Fruit fly (Drosophila melanogaster) whole organism, embryonic: ENCODE measurements around the gene ath.
A peak's percentile ranks its signal among the peaks of the same experiment; 100 is the strongest.

Source experiments
- Asciz ChIP-seq: fragments of 200-800 bp; sonication (Bioruptor generic); optimal IDR thresholded peaks from 2 replicates; lab custom pipeline; 2017; ENCODE audit warnings: missing biosample characterization, mild to moderate bottlenecking, missing genetic modification characterization, missing genetic modification reagents
- BEAF-32 ChIP-seq: fragments of 200-800 bp; sonication (Bioruptor generic); optimal IDR thresholded peaks from 3 replicates; lab custom pipeline; 2017; ENCODE audit warnings: missing biosample characterization, missing genetic modification characterization, mild to moderate bottlenecking, moderate library complexity, missing genetic modification reagents
- CG10147 ChIP-seq: fragments of 200-800 bp; sonication (Bioruptor generic); optimal IDR thresholded peaks from 2 replicates; lab custom pipeline; 2019; ENCODE audit warnings: missing biosample characterization, mild to moderate bottlenecking, missing genetic modification characterization, moderate library complexity
- CG10274 ChIP-seq: fragments of 200-800 bp; sonication (Bioruptor generic); optimal IDR thresholded peaks from 3 replicates; lab custom pipeline; 2017; ENCODE audit warnings: missing biosample characterization, mild to moderate bottlenecking, missing genetic modification characterization
- CG10462 ChIP-seq: fragments of 200-800 bp; sonication (Bioruptor generic); optimal IDR thresholded peaks from 2 replicates; lab custom pipeline; 2016; ENCODE audit warnings: missing biosample characterization, missing genetic modification characterization
- CG10979 ChIP-seq: fragments of 200-800 bp; sonication (Bioruptor generic); optimal IDR thresholded peaks from 2 replicates; lab custom pipeline; 2018; ENCODE audit warnings: missing biosample characterization, mild to moderate bottlenecking, missing genetic modification characterization, moderate library complexity
- CG11695 ChIP-seq: fragments of 200-800 bp; sonication (Bioruptor generic); IDR thresholded peaks from 3 replicates; pipeline ENCODE4 v1.3.6; 2022; ENCODE audit warnings: missing biosample characterization, missing genetic modification characterization
- CG12219 ChIP-seq: fragments of 200-800 bp; sonication (Bioruptor generic); optimal IDR thresholded peaks from 3 replicates; lab custom pipeline; 2018; ENCODE audit warnings: missing biosample characterization, mild to moderate bottlenecking, missing genetic modification characterization
- CG13775 ChIP-seq: fragments of 200-800 bp; sonication (Bioruptor generic); optimal IDR thresholded peaks from 3 replicates; lab custom pipeline; 2017; ENCODE audit warnings: missing biosample characterization, mild to moderate bottlenecking, missing genetic modification characterization
- CG16815 ChIP-seq: fragments of 200-800 bp; sonication (Bioruptor generic); optimal IDR thresholded peaks from 3 replicates; lab custom pipeline; 2017; ENCODE audit warnings: missing biosample characterization, mild to moderate bottlenecking, missing genetic modification characterization
- CG17328 ChIP-seq: fragments of 200-800 bp; sonication (Bioruptor generic); IDR thresholded peaks from 2 replicates; pipeline ENCODE4 v1.3.6; 2022; ENCODE audit warnings: missing biosample characterization, missing genetic modification characterization
- CG17912 ChIP-seq: fragments of 200-800 bp; sonication (Bioruptor generic); optimal IDR thresholded peaks from 2 replicates; lab custom pipeline; 2018; ENCODE audit warnings: missing biosample characterization, mild to moderate bottlenecking, missing genetic modification characterization
- CG1792 ChIP-seq: fragments of 200-800 bp; sonication (Bioruptor generic); optimal IDR thresholded peaks from 2 replicates; lab custom pipeline; 2016; ENCODE audit warnings: missing biosample characterization, missing genetic modification characterization
- CG2116 ChIP-seq: fragments of 200-800 bp; sonication (Bioruptor generic); optimal IDR thresholded peaks from 3 replicates; lab custom pipeline; 2018; ENCODE audit warnings: missing biosample characterization, mild to moderate bottlenecking, missing genetic modification characterization
- CG30020 ChIP-seq: fragments of 200-800 bp; optimal IDR thresholded peaks from 2 replicates; lab custom pipeline; 2019; ENCODE audit warnings: missing biosample characterization, mild to moderate bottlenecking, missing genetic modification characterization, moderate library complexity
- CG3065 ChIP-seq: fragments of 200-800 bp; sonication (Bioruptor generic); optimal IDR thresholded peaks from 2 replicates; lab custom pipeline; 2016; ENCODE audit warnings: missing biosample characterization, missing genetic modification characterization
- CG32767 ChIP-seq: fragments of 200-800 bp; sonication (Bioruptor generic); IDR thresholded peaks from 2 replicates; pipeline ENCODE4 v1.3.6; 2022; ENCODE audit warnings: missing biosample characterization, missing genetic modification characterization
- CG32772 ChIP-seq: fragments of 200-800 bp; sonication (Bioruptor generic); IDR thresholded peaks from 2 replicates; pipeline ENCODE4 v1.3.6; 2022; ENCODE audit warnings: missing biosample characterization, missing genetic modification characterization
- CG33557 ChIP-seq: fragments of 200-800 bp; sonication (Bioruptor generic); optimal IDR thresholded peaks from 2 replicates; lab custom pipeline; 2019; ENCODE audit warnings: missing biosample characterization, mild to moderate bottlenecking, missing genetic modification characterization, moderate library complexity
- CG3995 ChIP-seq: fragments of 200-800 bp; sonication (Bioruptor generic); optimal IDR thresholded peaks from 3 replicates; lab custom pipeline; 2016; ENCODE audit warnings: missing biosample characterization, missing genetic modification characterization
- CG6254 ChIP-seq: fragments of 200-800 bp; sonication (Bioruptor generic); optimal IDR thresholded peaks from 3 replicates; lab custom pipeline; 2017; ENCODE audit warnings: mild to moderate bottlenecking, missing biosample characterization, missing genetic modification reagents, missing genetic modification characterization
- CG9932 ChIP-seq: fragments of 200-800 bp; sonication (Bioruptor generic); IDR thresholded peaks from 2 replicates; pipeline ENCODE4 v1.3.6; 2022; ENCODE audit warnings: missing biosample characterization, missing genetic modification characterization
- Dfd ChIP-seq, 2 experiments: fragments of >200 bp; optimal IDR thresholded peaks; 2 replicates each; lab custom pipeline; 2017; ENCODE audit warnings: missing biosample characterization in 2 of 2, missing genetic modification characterization in 2 of 2
- Dll ChIP-seq: fragments of 200-800 bp; sonication (Bioruptor generic); IDR thresholded peaks from 4 replicates; pipeline ENCODE4 v1.3.6; 2022; ENCODE audit warnings: missing biosample characterization, missing genetic modification characterization; ENCODE audit not compliant: partially characterized antibody
- HLH4C ChIP-seq: fragments of 200-800 bp; sonication (Bioruptor generic); IDR thresholded peaks from 3 replicates; pipeline ENCODE4 v1.3.6; 2022; ENCODE audit warnings: missing biosample characterization, missing genetic modification characterization; ENCODE audit not compliant: partially characterized antibody
- Jarid2 ChIP-seq: fragments of 200-800 bp; sonication (Bioruptor generic); optimal IDR thresholded peaks from 3 replicates; lab custom pipeline; 2017; ENCODE audit warnings: mild to moderate bottlenecking, missing biosample characterization, missing genetic modification reagents, missing genetic modification characterization
- MESR4 ChIP-seq: fragments of 200-800 bp; sonication (Bioruptor generic); optimal IDR thresholded peaks from 2 replicates; lab custom pipeline; 2018; ENCODE audit warnings: missing biosample characterization, mild to moderate bottlenecking, missing genetic modification characterization, moderate library complexity
- Pdp1 ChIP-seq, 2 experiments: fragments of 200-800 bp; sonication (Bioruptor generic); optimal IDR thresholded peaks; 3 replicates each; lab custom pipeline; 2016; ENCODE audit warnings: missing biosample characterization in 2 of 2, missing genetic modification characterization in 2 of 2, mild to moderate bottlenecking in 1 of 2, moderate library complexity in 1 of 2
- Poxn ChIP-seq: fragments of 200-800 bp; sonication (Bioruptor generic); IDR thresholded peaks from 2 replicates; pipeline ENCODE4 v1.3.6; 2022; ENCODE audit warnings: missing biosample characterization, missing genetic modification characterization
- Scr ChIP-seq: fragments of 200-800 bp; sonication (Bioruptor generic); IDR thresholded peaks from 2 replicates; pipeline ENCODE4 v1.3.6; 2022; ENCODE audit warnings: missing biosample characterization, missing genetic modification characterization; ENCODE audit not compliant: partially characterized antibody
- Stat92E ChIP-seq, 3 experiments: fragments of >200 bp in 2 of 3; fragments of 200-800 bp in 1 of 3; sonication (Bioruptor generic) in 1 of 3; optimal IDR thresholded peaks; 2 replicates each; lab custom pipeline; 2017 to 2019; ENCODE audit warnings: missing biosample characterization in 3 of 3, missing genetic modification characterization in 3 of 3, mild to moderate bottlenecking in 1 of 3, moderate library complexity in 1 of 3
- Xbp1 ChIP-seq: fragments of 200-800 bp; sonication (Bioruptor generic); optimal IDR thresholded peaks from 3 replicates; lab custom pipeline; 2016; ENCODE audit warnings: missing biosample characterization, mild to moderate bottlenecking, missing genetic modification characterization
- YL-1 ChIP-seq: fragments of 200-800 bp; sonication (Bioruptor generic); optimal IDR thresholded peaks from 3 replicates; lab custom pipeline; 2017; ENCODE audit warnings: missing biosample characterization, mild to moderate bottlenecking, missing genetic modification characterization
- bab2 ChIP-seq: fragments of 200-800 bp; sonication (Bioruptor generic); optimal IDR thresholded peaks from 2 replicates; lab custom pipeline; 2016; ENCODE audit warnings: missing biosample characterization, missing genetic modification characterization
- bigmax ChIP-seq: fragments of 200-800 bp; sonication (Bioruptor generic); optimal IDR thresholded peaks from 2 replicates; lab custom pipeline; 2018; ENCODE audit warnings: missing biosample characterization, mild to moderate bottlenecking, missing genetic modification characterization
- bsh ChIP-seq, 2 experiments: fragments of 200-800 bp; sonication (Bioruptor generic); optimal IDR thresholded peaks; 2 replicates each; lab custom pipeline; 2017 to 2018; ENCODE audit warnings: mild to moderate bottlenecking in 2 of 2, missing biosample characterization in 2 of 2, missing genetic modification characterization in 2 of 2, moderate library complexity in 1 of 2
- corto ChIP-seq: fragments of 200-800 bp; sonication (Bioruptor generic); optimal IDR thresholded peaks from 2 replicates; lab custom pipeline; 2016; ENCODE audit warnings: missing biosample characterization, mild to moderate bottlenecking, missing genetic modification characterization, moderate library complexity
- dpn ChIP-seq, 2 experiments: fragments of 200-800 bp; sonication (Bioruptor generic); optimal IDR thresholded peaks; 3 replicates each; lab custom pipeline; 2016; ENCODE audit warnings: missing biosample characterization in 2 of 2, missing genetic modification characterization in 2 of 2
- eve ChIP-seq, 2 experiments: fragments of >200 bp; optimal IDR thresholded peaks; 2 replicates each; lab custom pipeline; 2017; ENCODE audit warnings: missing biosample characterization in 2 of 2, missing genetic modification characterization in 2 of 2
- exex ChIP-seq: fragments of 200-800 bp; sonication (Bioruptor generic); optimal IDR thresholded peaks from 4 replicates; lab custom pipeline; 2018; ENCODE audit warnings: missing biosample characterization, mild to moderate bottlenecking, missing genetic modification characterization, moderate library complexity
- lilli ChIP-seq: fragments of 200-800 bp; sonication (Bioruptor generic); optimal IDR thresholded peaks from 3 replicates; lab custom pipeline; 2016; ENCODE audit warnings: missing biosample characterization, missing genetic modification characterization
- nerfin-1 ChIP-seq: fragments of 200-800 bp; sonication (Bioruptor generic); optimal IDR thresholded peaks from 3 replicates; lab custom pipeline; 2019; ENCODE audit warnings: missing biosample characterization, mild to moderate bottlenecking, missing genetic modification characterization, moderate library complexity
- rib ChIP-seq: fragments of 200-800 bp; sonication (Bioruptor generic); IDR thresholded peaks from 2 replicates; pipeline ENCODE4 v1.3.6; 2022; ENCODE audit warnings: missing biosample characterization, missing genetic modification characterization
- sim ChIP-seq: fragments of 200-800 bp; sonication (Bioruptor generic); IDR thresholded peaks from 2 replicates; pipeline ENCODE4 v1.3.6; 2022; ENCODE audit warnings: missing biosample characterization, missing genetic modification characterization
- sr ChIP-seq: fragments of 200-800 bp; sonication (Bioruptor generic); IDR thresholded peaks from 3 replicates; pipeline ENCODE4 v1.3.6; 2022; ENCODE audit warnings: missing biosample characterization, missing genetic modification characterization
- stwl ChIP-seq: fragments of 200-800 bp; sonication (Bioruptor generic); optimal IDR thresholded peaks from 3 replicates; lab custom pipeline; 2018; ENCODE audit warnings: missing biosample characterization, mild to moderate bottlenecking, missing genetic modification characterization, moderate library complexity
- unc-4 ChIP-seq: fragments of 200-800 bp; sonication (Bioruptor generic); IDR thresholded peaks from 2 replicates; pipeline ENCODE4 v1.3.6; 2022; ENCODE audit warnings: missing biosample characterization, missing genetic modification characterization; ENCODE audit not compliant: partially characterized antibody
- zen ChIP-seq: fragments of 200-800 bp; sonication (Bioruptor generic); optimal IDR thresholded peaks from 3 replicates; lab custom pipeline; 2018; ENCODE audit warnings: missing biosample characterization, mild to moderate bottlenecking, missing genetic modification characterization, moderate library complexity

ath gene

dm6 chr2L:10250441-10250847, 39.5 kb downstream of the ath start, which contains the start of the genes bsk and CG31717 (continued):
- TF ChIP-seq Stat92E (GFP tag; optimal IDR thresholded peaks at IDR 0.05; lab: Kevin White, UChicago) (no peak), CG11695 (GFP tag; lab: Robert Waterston, UW) (no peak), CG9932 (no peak), dpn (GFP tag; optimal IDR thresholded peaks at IDR 0.05; lab: Kevin White, UChicago) (peak in 1 of 2 experiments; percentile 12), BEAF-32 (GFP tag; lab: Kevin White, UChicago) (peak; percentile 77), corto (GFP tag; lab: Kevin White, UChicago) (no peak), CG10147 (GFP tag; lab: Kevin White, UChicago) (no peak), CG6254 (GFP tag; lab: Kevin White, UChicago) (no peak), CG32772 (GFP tag; lab: Robert Waterston, UW) (no peak), CG10979 (no peak)

- peak; percentile 1 for TF ChIP-seq stwl (tag; lab: Kevin White, UChicago)
- TF ChIP-seq nerfin-1: peak; percentile 43
- peak; percentile 7 for TF ChIP-seq MESR4 (GFP tag; lab: Kevin White, UChicago)
- no peak for TF ChIP-seq CG17328 (GFP tag; lab: Robert Waterston, UW)
- 0 out of 4 replicates have a peak, but pooled peaks have one; percentile 12 for TF ChIP-seq Dll
- no peak for TF ChIP-seq CG9932
- peak; percentile 47; the same call in 1 of the 2 replicates for TF ChIP-seq Scr (GFP tag; lab: Robert Waterston, UW)
- TF ChIP-seq CG1792 (GFP tag; lab: Kevin White, UChicago): no peak
- TF ChIP-seq CG30020 (tag; lab: Kevin White, UChicago): peak; percentile 64
- TF ChIP-seq bsh (GFP tag; optimal IDR thresholded peaks at IDR 0.05; lab: Kevin White, UChicago): no peak
- TF ChIP-seq Jarid2 (GFP tag; lab: Kevin White, UChicago): no peak
- no peak for TF ChIP-seq CG33557 (GFP tag; lab: Kevin White, UChicago)
- TF ChIP-seq CG10274: no peak
- TF ChIP-seq CG10462 (GFP tag; lab: Kevin White, UChicago): no peak
- TF ChIP-seq CG17912: no peak
- peak; percentile 50 for TF ChIP-seq BEAF-32 (GFP tag; lab: Kevin White, UChicago)
- TF ChIP-seq exex: no peak
- no peak for TF ChIP-seq zen (tag; lab: Kevin White, UChicago)
- TF ChIP-seq CG2116 (GFP tag; lab: Kevin White, UChicago): peak; percentile 71
- TF ChIP-seq bigmax (GFP tag; lab: Kevin White, UChicago): no peak
- peak; percentile 47; the same call in 1 of the 2 replicates for TF ChIP-seq unc-4 (GFP tag; lab: Robert Waterston, UW)
- no peak for TF ChIP-seq Dfd (GFP tag; optimal IDR thresholded peaks at IDR 0.05; lab: Kevin White, UChicago)
- TF ChIP-seq sr: no peak
- TF ChIP-seq CG12219 (GFP tag; lab: Kevin White, UChicago): no peak
Measured at dm6 chr2L:10251592-10251991, 40.6 kb downstream of the ath start, which contains the start of gene Ror. Gene Ror (plus strand): TSS chr2L:10251843.

DNA sequence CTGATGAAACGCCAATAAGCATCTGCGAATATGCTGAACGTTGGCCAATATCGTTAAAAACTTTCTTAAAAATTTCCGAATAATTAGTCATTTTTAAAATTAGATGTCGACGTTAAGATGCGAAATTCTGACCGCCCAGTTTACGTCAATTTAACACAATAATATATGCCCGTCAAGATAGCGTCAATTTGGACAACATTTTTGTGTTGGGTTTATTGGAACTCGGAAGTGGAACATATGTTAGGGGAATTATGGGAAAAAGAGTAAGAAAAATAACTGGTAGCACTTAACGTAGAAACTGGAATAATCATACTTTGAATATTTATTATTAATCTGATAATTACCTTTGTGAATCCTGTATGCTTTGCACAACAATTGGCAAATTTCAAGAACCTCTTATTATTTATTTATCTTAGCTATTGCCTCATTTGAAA, 44.8 kb downstream of the ath start, which contains the start of gene CG5676:
TSS of gene CG5676 (minus strand) at position 167 of the 434 bp plus-strand sequence.
- TF ChIP-seq CG3995 (GFP tag; lab: Kevin White, UChicago): peak; percentile 78
- TF ChIP-seq CG3065: no peak
- TF ChIP-seq stwl (tag; lab: Kevin White, UChicago): peak; percentile 52
- no peak for TF ChIP-seq CG16815 (GFP tag; lab: Kevin White, UChicago)
- TF ChIP-seq HLH4C (GFP tag; lab: Robert Waterston, UW): no peak
- TF ChIP-seq Asciz: no peak
- no peak for TF ChIP-seq bab2 (GFP tag; lab: Kevin White, UChicago)
- TF ChIP-seq rib: no peak
- no peak for TF ChIP-seq Poxn (GFP tag; lab: Robert Waterston, UW)
- TF ChIP-seq eve (GFP tag; optimal IDR thresholded peaks at IDR 0.05; lab: Kevin White, UChicago): peak in 1 of 2 experiments; percentile 45
- no peak for TF ChIP-seq Xbp1 (GFP tag; lab: Kevin White, UChicago)
- no peak for TF ChIP-seq CG32767 (GFP tag; lab: Robert Waterston, UW)
- no peak for TF ChIP-seq lilli (GFP tag; lab: Kevin White, UChicago)
- peak in 1 of 2 experiments; percentile 74 for TF ChIP-seq Pdp1 (GFP tag; optimal IDR thresholded peaks at IDR 0.05; lab: Kevin White, UChicago)
- peak; percentile 46 for TF ChIP-seq YL-1 (GFP tag; lab: Kevin White, UChicago)
- TF ChIP-seq CG13775 (GFP tag; lab: Kevin White, UChicago): no peak
- TF ChIP-seq sim (GFP tag; lab: Robert Waterston, UW): no peak
